Worm (Caenorhabditis elegans) whole organism, young adult: ENCODE measurements around the gene msp-36.

Experiments used
- F10E7.11 ChIP-seq: sonication (generic microtip); optimal IDR thresholded peaks from 2 replicates; lab custom pipeline; 2017; ENCODE audit warnings: mild to moderate bottlenecking, missing genetic modification characterization, moderate library complexity, missing compliant biosample characterization
- atf-7 ChIP-seq: sonication (generic microtip); optimal IDR thresholded peaks from 2 replicates; lab custom pipeline; 2017; ENCODE audit warnings: mild to moderate bottlenecking, missing genetic modification characterization, missing compliant biosample characterization
- ceh-40 ChIP-seq: fragments of 200-800 bp; sonication (Bioruptor generic); IDR thresholded peaks from 2 replicates; pipeline ENCODE4 v1.3.6; 2022; ENCODE audit warnings: missing genetic modification characterization, missing compliant biosample characterization
- chd-7 ChIP-seq: sonication (generic microtip); optimal IDR thresholded peaks from 2 replicates; lab custom pipeline; 2016; ENCODE audit warnings: mild to moderate bottlenecking, missing genetic modification characterization, moderate library complexity, missing compliant biosample characterization
- egl-18 ChIP-seq: fragments of 200-800 bp; sonication (Bioruptor generic); IDR thresholded peaks from 2 replicates; pipeline ENCODE4 v1.3.6; 2022; ENCODE audit warnings: missing genetic modification reagents, missing genetic modification characterization, missing compliant biosample characterization
- him-1 ChIP-seq: sonication (generic microtip); optimal IDR thresholded peaks from 2 replicates; lab custom pipeline; 2016; ENCODE audit warnings: missing genotype, missing genetic modification reagents, missing genetic modification characterization, missing compliant biosample characterization
- pha-4 ChIP-seq: fragments of 150-350 bp; sonication (generic microtip); optimal IDR thresholded peaks from 2 replicates; lab custom pipeline; 2014; ENCODE audit warnings: missing biosample characterization, missing genetic modification reagents, missing genetic modification characterization
- ztf-22 ChIP-seq: fragments of 200-800 bp; sonication (Bioruptor generic); optimal IDR thresholded peaks from 2 replicates; lab custom pipeline; 2018; ENCODE audit warnings: mild to moderate bottlenecking, missing genetic modification characterization, moderate library complexity, missing compliant biosample characterization

DNA sequence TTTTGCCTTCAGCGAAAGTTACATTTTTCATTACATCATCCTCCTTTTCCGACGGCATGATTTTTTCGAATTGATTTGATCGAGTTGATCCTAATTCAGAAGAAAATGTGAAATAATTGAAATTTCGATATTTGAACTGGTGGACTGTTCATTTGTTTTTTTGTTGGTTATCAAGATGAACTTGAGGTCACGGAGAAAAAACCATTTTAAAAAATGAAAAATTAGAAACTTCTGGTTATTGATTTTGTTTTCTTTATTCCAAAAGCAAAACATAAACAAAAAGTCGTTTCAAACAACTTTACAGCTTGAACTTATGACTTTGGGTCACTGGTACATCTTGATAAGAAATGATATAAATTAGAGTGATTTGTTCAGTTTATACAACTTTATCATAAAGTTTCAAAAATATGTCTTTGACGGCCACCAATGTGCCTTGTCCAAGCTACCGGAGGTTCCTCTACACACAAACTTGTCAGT is 20.2 kb upstream of the msp-36 start, which contains the start of the genes ttbk-4 and W01B6.4:
- no peak for TF ChIP-seq ztf-22
- TF ChIP-seq chd-7 = no peak
- TF ChIP-seq ceh-40 (GFP tag; lab: Robert Waterston, UW) = no peak
- no peak for TF ChIP-seq atf-7
- TF ChIP-seq pha-4 (tag; lab: Kevin White, UChicago) = no peak
- no peak for TF ChIP-seq egl-18 (GFP tag; lab: Robert Waterston, UW)
- no peak for TF ChIP-seq F10E7.11 (tag; lab: Kevin White, UChicago)
- no peak for TF ChIP-seq him-1 (tag; lab: Kevin White, UChicago)
